6 worm cellular contexts compared by ENCODE assay signal in genomic region chrV:15448408-15448807, ce11.
TF ChIP-seq lines count a peak whose summit lies in the region.

TSS of gene T26H5.4 (minus strand) at chrV:15448701.

TF ChIP-seq in whole organism, L1 larva, 84 proteins besides CTCF, POLR2A, EP300 and RAD21:
- TF ChIP-seq mab-9 (GFP tag; IDR thresholded peaks at IDR 0.05; lab: Robert Waterston, UW) (no peak), ama-1 (optimal IDR thresholded peaks at IDR 0.05; lab: Kevin White, UChicago) (no peak), mdl-1 (tag; optimal IDR thresholded peaks at IDR 0.05; lab: Kevin White, UChicago) (no peak), nhr-20 (tag; optimal IDR thresholded peaks at IDR 0.05; lab: Kevin White, UChicago) (no peak), efl-1 (optimal IDR thresholded peaks at IDR 0.05; lab: Kevin White, UChicago) (no peak), efl-1 (GFP tag; optimal IDR thresholded peaks at IDR 0.05 in 1 of 2; lab: Kevin White, UChicago) (peak in 1 of 2 experiments; percentile 73), lin-35 (GFP tag; optimal IDR thresholded peaks at IDR 0.05; lab: Kevin White, UChicago) (no peak), elt-2 (tag; optimal IDR thresholded peaks at IDR 0.05; lab: Kevin White, UChicago) (peak; percentile 95), ceh-90 (tag; optimal IDR thresholded peaks at IDR 0.05; lab: Kevin White, UChicago) (no peak), mep-1 (tag; optimal IDR thresholded peaks at IDR 0.05; lab: Kevin White, UChicago) (no peak), ceh-63 (GFP tag; optimal IDR thresholded peaks at IDR 0.05; lab: Kevin White, UChicago) (no peak), lin-14 (GFP tag; optimal IDR thresholded peaks at IDR 0.05; lab: Kevin White, UChicago) (no peak), lir-3 (tag; optimal IDR thresholded peaks at IDR 0.05; lab: Kevin White, UChicago; ENCODE audit: poor library complexity) (no peak), nhr-47 (tag; optimal IDR thresholded peaks at IDR 0.05; lab: Kevin White, UChicago) (no peak)

TF ChIP-seq in whole organism, L2 larva, 48 proteins besides CTCF, POLR2A, EP300 and RAD21:
- TF ChIP-seq nhr-11 (tag; optimal IDR thresholded peaks at IDR 0.05; lab: Kevin White, UChicago) (no peak), lin-13 (GFP tag; optimal IDR thresholded peaks at IDR 0.05; lab: Kevin White, UChicago) (no peak), F13H6.1 (tag; optimal IDR thresholded peaks at IDR 0.05; lab: Kevin White, UChicago) (no peak), alr-1 (tag; optimal IDR thresholded peaks at IDR 0.05; lab: Kevin White, UChicago) (no peak), fos-1 (tag; optimal IDR thresholded peaks at IDR 0.05; lab: Kevin White, UChicago) (peak; percentile 39)

TF ChIP-seq in whole organism, L3 larva, 47 proteins besides CTCF, POLR2A, EP300 and RAD21:
- TF ChIP-seq skn-1 (tag; optimal IDR thresholded peaks at IDR 0.05; lab: Kevin White, UChicago) (no peak), elt-3 (tag; optimal IDR thresholded peaks at IDR 0.05; lab: Kevin White, UChicago) (no peak), R02D3.7 (tag; optimal IDR thresholded peaks at IDR 0.05; lab: Kevin White, UChicago) (no peak), lin-39 (tag; optimal IDR thresholded peaks at IDR 0.05; lab: Kevin White, UChicago) (no peak), daf-12 (tag; optimal IDR thresholded peaks at IDR 0.05; lab: Kevin White, UChicago) (no peak), mdl-1 (tag; optimal IDR thresholded peaks at IDR 0.05; lab: Kevin White, UChicago) (no peak), hmg-11 (tag; optimal IDR thresholded peaks at IDR 0.05; lab: Kevin White, UChicago) (no peak), ztf-11 (tag; optimal IDR thresholded peaks at IDR 0.05; lab: Kevin White, UChicago) (no peak), nhr-76 (tag; optimal IDR thresholded peaks at IDR 0.05; lab: Kevin White, UChicago) (no peak), nhr-23 (tag; optimal IDR thresholded peaks at IDR 0.05; lab: Kevin White, UChicago) (no peak), sea-2 (GFP tag; optimal IDR thresholded peaks at IDR 0.05; lab: Kevin White, UChicago) (no peak), zag-1 (tag; optimal IDR thresholded peaks at IDR 0.05; lab: Kevin White, UChicago) (no peak), fos-1 (tag; optimal IDR thresholded peaks at IDR 0.05; lab: Kevin White, UChicago) (no peak), fkh-2 (tag; optimal IDR thresholded peaks at IDR 0.05; lab: Kevin White, UChicago) (no peak), elt-2 (tag; optimal IDR thresholded peaks at IDR 0.05; lab: Kevin White, UChicago) (peak; percentile 81), snpc-4 (tag; optimal IDR thresholded peaks at IDR 0.05; lab: Kevin White, UChicago) (no peak), ceh-9 (tag; optimal IDR thresholded peaks at IDR 0.05; lab: Kevin White, UChicago) (no peak), pqm-1 (tag; optimal IDR thresholded peaks at IDR 0.05; lab: Kevin White, UChicago) (peak; percentile 77)

TF ChIP-seq in whole organism, L4 larva, 104 proteins besides CTCF, POLR2A, EP300 and RAD21:
- TF ChIP-seq lsy-2 (tag; optimal IDR thresholded peaks at IDR 0.05; lab: Kevin White, UChicago) (no peak), unc-130 (GFP tag; optimal IDR thresholded peaks at IDR 0.05; lab: Kevin White, UChicago) (no peak), T20F7.1 (GFP tag; optimal IDR thresholded peaks at IDR 0.05; lab: Kevin White, UChicago) (no peak), php-3 (GFP tag; IDR thresholded peaks at IDR 0.05; lab: Robert Waterston, UW) (peak; percentile 69; the same call in 1 of the 2 replicates), pha-4 (GFP tag; IDR thresholded peaks at IDR 0.05; lab: Robert Waterston, UW) (no peak), pha-4 (tag; optimal IDR thresholded peaks at IDR 0.05; lab: Kevin White, UChicago) (no peak), daf-16 (GFP tag; optimal IDR thresholded peaks at IDR 0.05; lab: Kevin White, UChicago) (no peak), daf-16 (tag; optimal IDR thresholded peaks at IDR 0.05; lab: Kevin White, UChicago) (peak; percentile 37), daf-19 (GFP tag; conservative IDR thresholded peaks at IDR 0.05; lab: Robert Waterston, UW) (no peak), nhr-6 (tag; optimal IDR thresholded peaks at IDR 0.05; lab: Kevin White, UChicago) (no peak), nhr-28 (tag; optimal IDR thresholded peaks at IDR 0.05; lab: Kevin White, UChicago) (peak; percentile 18), ZK337.2 (GFP tag; IDR thresholded peaks at IDR 0.05; lab: Robert Waterston, UW) (no peak), mes-2 (tag; optimal IDR thresholded peaks at IDR 0.05; lab: Kevin White, UChicago; ENCODE audit: poor library complexity, severe bottlenecking) (no peak), pqm-1 (tag; optimal IDR thresholded peaks at IDR 0.05; lab: Kevin White, UChicago) (peak; percentile 21)

TF ChIP-seq in whole organism, late embryonic, 69 proteins besides CTCF, POLR2A, EP300 and RAD21:
- TF ChIP-seq ceh-14 (tag; optimal IDR thresholded peaks at IDR 0.05; lab: Kevin White, UChicago) = no peak
- no peak for TF ChIP-seq gmeb-2 (tag; optimal IDR thresholded peaks at IDR 0.05; lab: Kevin White, UChicago)
- no peak for TF ChIP-seq madf-2 (tag; optimal IDR thresholded peaks at IDR 0.05; lab: Kevin White, UChicago)
- no peak for TF ChIP-seq elt-4 (tag; optimal IDR thresholded peaks at IDR 0.05; lab: Kevin White, UChicago)
- TF ChIP-seq ahr-1 (tag; optimal IDR thresholded peaks at IDR 0.05; lab: Kevin White, UChicago) = no peak
- TF ChIP-seq lim-6 (tag; optimal IDR thresholded peaks at IDR 0.05; lab: Kevin White, UChicago) = no peak
- TF ChIP-seq elt-2 (tag; optimal IDR thresholded peaks at IDR 0.05; lab: Kevin White, UChicago) = peak; percentile 57
- no peak for TF ChIP-seq tbx-2 (tag; optimal IDR thresholded peaks at IDR 0.05; lab: Kevin White, UChicago)
- TF ChIP-seq fkh-10 (GFP tag; optimal IDR thresholded peaks at IDR 0.05; lab: Kevin White, UChicago) = no peak

TF ChIP-seq in whole organism, young adult, 124 proteins besides CTCF, POLR2A, EP300 and RAD21:
- TF ChIP-seq nhr-80 (tag; optimal IDR thresholded peaks at IDR 0.05; lab: Kevin White, UChicago) (peak; percentile 3), Y53G8AR.9 (GFP tag; conservative IDR thresholded peaks at IDR 0.05; lab: Robert Waterston, UW) (no peak), ztf-22 (GFP tag; optimal IDR thresholded peaks at IDR 0.05; lab: Kevin White, UChicago) (no peak), ekl-4 (GFP tag; IDR thresholded peaks at IDR 0.05; lab: Robert Waterston, UW) (no peak), tbx-9 (tag; optimal IDR thresholded peaks at IDR 0.05; lab: Kevin White, UChicago; ENCODE audit: borderline replicate concordance) (no peak), ceh-27 (GFP tag; optimal IDR thresholded peaks at IDR 0.05; lab: Kevin White, UChicago) (no peak), him-1 (tag; optimal IDR thresholded peaks at IDR 0.05; lab: Kevin White, UChicago) (no peak), hlh-12 (tag; optimal IDR thresholded peaks at IDR 0.05; lab: Kevin White, UChicago) (no peak)
TF ChIP-seq in whole organism, young adult: peak in this region for 1.
